Worm (Caenorhabditis elegans) whole organism, L4 larva: ENCODE measurements around the gene F09E10.6.

Experiments used
- ZK546.5 ChIP-seq, 2 experiments: sonication (generic microtip); optimal IDR thresholded peaks; 2 replicates each; lab custom pipeline; 2017; ENCODE audit warnings: missing biosample characterization in 2 of 2, missing genetic modification characterization in 2 of 2
- aha-1 ChIP-seq: fragments of 150-350 bp; peaks from one replicate; lab custom pipeline; 2014; ENCODE audit warnings: missing biosample characterization, missing genetic modification characterization

DNA sequence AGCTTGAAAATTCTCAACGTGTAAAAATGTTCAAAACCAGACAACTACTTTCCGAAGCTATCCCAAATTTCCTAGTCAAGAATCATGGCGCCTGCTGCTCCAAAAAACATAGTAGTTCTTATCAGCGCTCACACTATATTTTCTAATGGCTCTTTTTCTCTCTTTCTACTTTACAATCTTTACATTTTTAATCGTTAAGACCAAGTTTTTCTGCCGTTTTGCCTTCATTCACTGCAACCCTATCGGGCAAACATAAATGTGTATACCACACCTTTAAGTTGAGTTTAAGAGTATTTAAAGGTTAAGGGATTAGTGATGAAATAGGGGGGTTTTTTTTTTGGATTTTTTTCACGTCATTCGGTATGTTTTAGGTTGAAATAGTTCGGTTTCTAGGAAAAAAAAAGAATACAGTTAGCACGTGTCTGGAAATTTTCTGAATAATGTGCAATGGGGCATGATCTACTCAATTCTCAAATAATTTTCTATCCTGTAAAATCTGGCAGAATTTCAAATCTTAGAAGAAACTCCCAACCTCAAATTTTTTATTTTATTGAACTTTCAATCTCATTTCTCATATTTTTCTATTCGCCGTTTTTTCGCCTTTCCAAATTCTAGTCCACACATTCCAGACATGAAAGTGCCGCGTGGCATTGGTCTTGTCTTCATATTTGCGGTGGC, 49.5 kb upstream of the F09E10.6 start, which contains the start of gene K06A9.1:
- TF ChIP-seq aha-1, result no peak
- TF ChIP-seq ZK546.5 (tag; optimal IDR thresholded peaks at IDR 0.05; lab: Kevin White, UChicago), result no peak
